Worm (Caenorhabditis elegans) whole organism, L4 larva: Measurements from ENCODE around the gene T28D6.3.

Experiments used
- F26F4.8 ChIP-seq: fragments of 200-800 bp; sonication (Bioruptor generic); conservative IDR thresholded peaks from 2 replicates; pipeline ENCODE4 v1.3.6; 2022; ENCODE audit warnings: missing genetic modification characterization, missing compliant biosample characterization
- F49E8.2 ChIP-seq: sonication (generic microtip); optimal IDR thresholded peaks from 2 replicates; lab custom pipeline; 2016; ENCODE audit warnings: missing compliant biosample characterization, mild to moderate bottlenecking, missing genetic modification characterization, borderline replicate concordance
- Y105C5A.15 ChIP-seq: fragments of 200-800 bp; sonication (Bioruptor generic); IDR thresholded peaks from 2 replicates; pipeline ENCODE4 v1.3.6; 2022; ENCODE audit warnings: missing genetic modification characterization, missing compliant biosample characterization
- Y5F2A.4 ChIP-seq: fragments of 200-800 bp; sonication (Bioruptor generic); optimal IDR thresholded peaks from 2 replicates; lab custom pipeline; 2018; ENCODE audit warnings: mild to moderate bottlenecking, missing genetic modification characterization, missing compliant biosample characterization
- ama-1 ChIP-seq: fragments of 150-350 bp; optimal IDR thresholded peaks from 2 replicates; lab custom pipeline; 2014; ENCODE audit warnings: inconsistent platforms, mixed read lengths
- attf-4 ChIP-seq: sonication (generic microtip); optimal IDR thresholded peaks from 3 replicates; lab custom pipeline; 2017; ENCODE audit warnings: missing biosample characterization, missing genetic modification characterization
- ceh-32 ChIP-seq: sonication (generic microtip); optimal IDR thresholded peaks from 2 replicates; lab custom pipeline; 2016; ENCODE audit warnings: mild to moderate bottlenecking, missing genetic modification characterization, missing compliant biosample characterization; ENCODE audit not compliant: poor library complexity
- ceh-44 ChIP-seq: fragments of 200-800 bp; sonication (Bioruptor generic); IDR thresholded peaks from 2 replicates; pipeline ENCODE4 v1.3.6; 2022; ENCODE audit warnings: missing genetic modification reagents, missing genetic modification characterization, missing compliant biosample characterization
- ceh-82 ChIP-seq: sonication (generic microtip); optimal IDR thresholded peaks from 2 replicates; lab custom pipeline; 2017; ENCODE audit warnings: missing biosample characterization, missing genetic modification characterization
- cey-2 ChIP-seq: sonication (generic microtip); optimal IDR thresholded peaks from 3 replicates; lab custom pipeline; 2017; ENCODE audit warnings: missing genetic modification characterization, mild to moderate bottlenecking, missing compliant biosample characterization, antibody characterized with exemption, borderline replicate concordance; ENCODE audit not compliant: insufficient read depth
- daf-12 ChIP-seq: fragments of 150-350 bp; optimal IDR thresholded peaks from 2 replicates; lab custom pipeline; 2014; ENCODE audit warnings: missing biosample characterization, missing genetic modification reagents, missing genetic modification characterization
- daf-19 ChIP-seq: fragments of 200-800 bp; sonication (Bioruptor generic); conservative IDR thresholded peaks from 2 replicates; pipeline ENCODE4 v1.3.6; 2022; ENCODE audit warnings: missing genetic modification characterization, missing compliant biosample characterization
- daf-8 ChIP-seq: fragments of 200-800 bp; sonication (Bioruptor generic); IDR thresholded peaks from 2 replicates; pipeline ENCODE4 v1.3.6; 2022; ENCODE audit warnings: missing genetic modification characterization, missing compliant biosample characterization
- dmd-9 ChIP-seq: fragments of 200-800 bp; sonication (Bioruptor generic); IDR thresholded peaks from 2 replicates; pipeline ENCODE4 v1.3.6; 2022; ENCODE audit warnings: missing genetic modification reagents, missing genetic modification characterization, missing compliant biosample characterization
- dpl-1 ChIP-seq: fragments of 150-350 bp; optimal IDR thresholded peaks from 2 replicates; lab custom pipeline; 2014; ENCODE audit warnings: missing biosample characterization, missing genetic modification reagents, missing genetic modification characterization
- egl-27 ChIP-seq: sonication (generic microtip); optimal IDR thresholded peaks from 3 replicates; lab custom pipeline; 2017; ENCODE audit warnings: missing biosample characterization, missing genetic modification reagents, missing genetic modification characterization
- gei-8 ChIP-seq: fragments of 200-800 bp; sonication (Bioruptor generic); optimal IDR thresholded peaks from 2 replicates; lab custom pipeline; 2018; ENCODE audit warnings: mild to moderate bottlenecking, missing genetic modification characterization, missing compliant biosample characterization
- hif-1 ChIP-seq, 2 experiments: sonication (generic microtip); optimal IDR thresholded peaks; 2 replicates each; lab custom pipeline; 2016 to 2017; ENCODE audit warnings: missing compliant biosample characterization in 2 of 2, missing genetic modification characterization in 2 of 2, missing genetic modification reagents in 2 of 2, missing genotype in 2 of 2, mild to moderate bottlenecking in 1 of 2
- hlh-11 ChIP-seq: fragments of 200-800 bp; sonication (Bioruptor generic); optimal IDR thresholded peaks from 2 replicates; lab custom pipeline; 2018; ENCODE audit warnings: mild to moderate bottlenecking, missing genetic modification characterization, missing compliant biosample characterization
- hmg-1.1 ChIP-seq: fragments of 200-800 bp; sonication (Bioruptor generic); IDR thresholded peaks from 2 replicates; pipeline ENCODE4 v1.3.6; 2022; ENCODE audit warnings: missing genetic modification reagents, missing genetic modification characterization, missing compliant biosample characterization
- lin-13 ChIP-seq: fragments of 150-350 bp; optimal IDR thresholded peaks from 2 replicates; lab custom pipeline; 2014; ENCODE audit warnings: missing biosample characterization, missing genetic modification reagents, missing genetic modification characterization
- lin-29 ChIP-seq: fragments of 200-800 bp; sonication (Bioruptor generic); IDR thresholded peaks from 2 replicates; pipeline ENCODE4 v1.3.6; 2022; ENCODE audit warnings: missing genetic modification reagents, missing genetic modification characterization, missing compliant biosample characterization
- lin-38 ChIP-seq: fragments of 200-800 bp; sonication (Bioruptor generic); IDR thresholded peaks from 2 replicates; pipeline ENCODE4 v1.3.6; 2022; ENCODE audit warnings: missing genetic modification reagents, missing genetic modification characterization, missing compliant biosample characterization
- lin-39 ChIP-seq: fragments of 150-350 bp; optimal IDR thresholded peaks from 2 replicates; lab custom pipeline; 2014; ENCODE audit warnings: missing biosample characterization, missing genetic modification reagents, missing genetic modification characterization
- lir-3 ChIP-seq: sonication (generic microtip); optimal IDR thresholded peaks from 2 replicates; lab custom pipeline; 2016; ENCODE audit warnings: mild to moderate bottlenecking, missing genetic modification characterization, missing compliant biosample characterization
- lsy-2 ChIP-seq, 2 experiments: fragments of 150-350 bp in 1 of 2; sonication (generic microtip) in 1 of 2; optimal IDR thresholded peaks; 2 replicates each; lab custom pipeline; 2014 to 2017; ENCODE audit warnings: missing biosample characterization in 2 of 2, missing genetic modification characterization in 2 of 2
- madf-5 ChIP-seq, 2 experiments: fragments of 200-800 bp; sonication (Bioruptor generic); IDR thresholded peaks; 2 replicates each; pipeline ENCODE4 v1.3.6; 2022; ENCODE audit warnings: missing compliant biosample characterization in 2 of 2, missing genetic modification characterization in 2 of 2
- mep-1 ChIP-seq: fragments of 150-350 bp; sonication (generic microtip); optimal IDR thresholded peaks from 3 replicates; lab custom pipeline; 2014; ENCODE audit warnings: missing biosample characterization, missing genetic modification characterization
- mxl-3 ChIP-seq: fragments of 200-800 bp; sonication (Bioruptor generic); optimal IDR thresholded peaks from 2 replicates; lab custom pipeline; 2018; ENCODE audit warnings: mild to moderate bottlenecking, missing genetic modification characterization, missing compliant biosample characterization
- nhr-10 ChIP-seq: fragments of 150-350 bp; optimal IDR thresholded peaks from 2 replicates; lab custom pipeline; 2014; ENCODE audit warnings: missing biosample characterization, missing genetic modification characterization
- nhr-11 ChIP-seq: fragments of 150-350 bp; optimal IDR thresholded peaks from 2 replicates; lab custom pipeline; 2014; ENCODE audit warnings: missing biosample characterization, missing genetic modification characterization
- nhr-111 ChIP-seq: fragments of 200-800 bp; sonication (Bioruptor generic); optimal IDR thresholded peaks from 2 replicates; lab custom pipeline; 2018; ENCODE audit warnings: mild to moderate bottlenecking, missing genetic modification characterization, missing compliant biosample characterization
- nhr-237 ChIP-seq: sonication (generic microtip); optimal IDR thresholded peaks from 2 replicates; lab custom pipeline; 2017; ENCODE audit warnings: missing biosample characterization, missing genetic modification characterization
- nhr-41 ChIP-seq: fragments of 200-800 bp; sonication (Bioruptor generic); IDR thresholded peaks from 2 replicates; pipeline ENCODE4 v1.3.6; 2022; ENCODE audit warnings: missing genetic modification reagents, missing genetic modification characterization, missing compliant biosample characterization
- nhr-48 ChIP-seq: sonication (generic microtip); optimal IDR thresholded peaks from 2 replicates; lab custom pipeline; 2016; ENCODE audit warnings: mild to moderate bottlenecking, missing genetic modification characterization, missing compliant biosample characterization
- nhr-6 ChIP-seq: fragments of 150-350 bp; optimal IDR thresholded peaks from 2 replicates; lab custom pipeline; 2014; ENCODE audit warnings: missing biosample characterization, missing genetic modification characterization
- nhr-76 ChIP-seq: fragments of 150-350 bp; optimal IDR thresholded peaks from 2 replicates; lab custom pipeline; 2014; ENCODE audit warnings: missing biosample characterization, missing genetic modification characterization
- pha-4 ChIP-seq, 2 experiments: fragments of 150-350 bp in 1 of 2; fragments of 200-800 bp in 1 of 2; sonication (Bioruptor generic) in 1 of 2; IDR thresholded peaks in 1 of 2; optimal IDR thresholded peaks in 1 of 2; 2 replicates each; pipeline versions ENCODE4 v1.3.6 to Lab custom; 2014 to 2022; ENCODE audit warnings: missing genetic modification characterization in 2 of 2, missing genetic modification reagents in 2 of 2, missing biosample characterization in 1 of 2, missing compliant biosample characterization in 1 of 2
- pqm-1 ChIP-seq: sonication (generic microtip); optimal IDR thresholded peaks from 2 replicates; lab custom pipeline; 2017; ENCODE audit warnings: missing biosample characterization, missing genetic modification characterization
- rbr-2 ChIP-seq: sonication (generic microtip); optimal IDR thresholded peaks from 2 replicates; lab custom pipeline; 2016; ENCODE audit warnings: missing genotype, missing genetic modification characterization, missing compliant biosample characterization
- saeg-2 ChIP-seq: fragments of 200-800 bp; sonication (Bioruptor generic); IDR thresholded peaks from 2 replicates; pipeline ENCODE4 v1.3.6; 2022; ENCODE audit warnings: missing genetic modification reagents, missing genetic modification characterization, missing compliant biosample characterization
- skn-1 ChIP-seq: fragments of 150-350 bp; optimal IDR thresholded peaks from 2 replicates; lab custom pipeline; 2014; ENCODE audit warnings: missing biosample characterization, missing genetic modification characterization
- spr-1 ChIP-seq: sonication (generic microtip); optimal IDR thresholded peaks from 2 replicates; lab custom pipeline; 2016; ENCODE audit warnings: mild to moderate bottlenecking, missing genetic modification characterization, missing compliant biosample characterization
- spr-3 ChIP-seq: fragments of 200-800 bp; sonication (Bioruptor generic); optimal IDR thresholded peaks from 2 replicates; lab custom pipeline; 2018; ENCODE audit warnings: mild to moderate bottlenecking, missing genetic modification characterization, missing compliant biosample characterization
- tag-97 ChIP-seq: fragments of 200-800 bp; sonication (Bioruptor generic); IDR thresholded peaks from 2 replicates; pipeline ENCODE4 v1.3.6; 2022; ENCODE audit warnings: missing genetic modification characterization, missing compliant biosample characterization
- zfp-2 ChIP-seq: sonication (generic microtip); optimal IDR thresholded peaks from 2 replicates; lab custom pipeline; 2016; ENCODE audit warnings: mild to moderate bottlenecking, missing genetic modification characterization, missing compliant biosample characterization
- zfp-3 ChIP-seq: fragments of 200-800 bp; sonication (Bioruptor generic); conservative IDR thresholded peaks from 2 replicates; pipeline ENCODE4 v1.3.6; 2022; ENCODE audit warnings: missing genetic modification reagents, missing genetic modification characterization, missing compliant biosample characterization
- zip-11 ChIP-seq: fragments of 200-800 bp; sonication (Bioruptor generic); IDR thresholded peaks from 2 replicates; pipeline ENCODE4 v1.3.6; 2022; ENCODE audit warnings: missing genetic modification characterization, missing compliant biosample characterization
- zip-2 ChIP-seq: fragments of 150-350 bp; optimal IDR thresholded peaks from 2 replicates; lab custom pipeline; 2014; ENCODE audit warnings: missing biosample characterization, missing genetic modification characterization
- ztf-11 ChIP-seq: fragments of 150-350 bp; optimal IDR thresholded peaks from 2 replicates; lab custom pipeline; 2014; ENCODE audit warnings: missing biosample characterization, missing genetic modification characterization
- ztf-7 ChIP-seq: fragments of 150-350 bp; optimal IDR thresholded peaks from 2 replicates; lab custom pipeline; 2014; ENCODE audit warnings: missing biosample characterization, missing genetic modification characterization

The T28D6.3 gene

ce11 chrIII:11371236-11371635 lies 4.7 kb downstream of the T28D6.3 start (continued):
- TF ChIP-seq ceh-44 (peak; percentile 66; the same call in 1 of the 2 replicates), hmg-1.1 (peak; percentile 89), lin-38 (GFP tag; lab: Robert Waterston, UW) (peak; percentile 79), egl-27 (tag; lab: Kevin White, UChicago) (no peak), lin-29 (0 out of 2 replicates have a peak, but pooled peaks have one; percentile 31), daf-8 (GFP tag; lab: Robert Waterston, UW) (peak; percentile 69; the same call in 1 of the 2 replicates), pha-4 (GFP tag; IDR thresholded peaks at IDR 0.05; lab: Robert Waterston, UW) (peak; percentile 75; the same call in 1 of the 2 replicates), pha-4 (tag; optimal IDR thresholded peaks at IDR 0.05; lab: Kevin White, UChicago) (no peak), Y5F2A.4 (GFP tag; lab: Kevin White, UChicago) (peak; percentile 69), rbr-2 (tag; lab: Kevin White, UChicago) (peak; percentile 70), hif-1 (tag; optimal IDR thresholded peaks at IDR 0.05; lab: Kevin White, UChicago) (peak in 1 of 2 experiments; percentile 39), pqm-1 (no peak), daf-12 (tag; lab: Kevin White, UChicago) (no peak), skn-1 (tag; lab: Kevin White, UChicago) (no peak), mxl-3 (GFP tag; lab: Kevin White, UChicago) (peak; percentile 79), zfp-2 (no peak), ztf-11 (no peak), ceh-32 (tag; lab: Kevin White, UChicago) (no peak), nhr-10 (tag; lab: Kevin White, UChicago) (no peak), lir-3 (tag; lab: Kevin White, UChicago) (peak; percentile 59), zip-2 (tag; lab: Kevin White, UChicago) (no peak), daf-19 (GFP tag; lab: Robert Waterston, UW) (no peak; the same call in none of the 2 replicates), mep-1 (tag; lab: Kevin White, UChicago) (peak; percentile 49), nhr-41 (GFP tag; lab: Robert Waterston, UW) (0 out of 2 replicates have a peak, but pooled peaks have one; percentile 18), nhr-6 (tag; lab: Kevin White, UChicago) (peak; percentile 8), ama-1 (no peak), dmd-9 (GFP tag; lab: Robert Waterston, UW) (peak; percentile 34; the same call in 1 of the 2 replicates), lin-13 (GFP tag; lab: Kevin White, UChicago) (peak; percentile 59), attf-4 (tag; lab: Kevin White, UChicago) (no peak), nhr-11 (tag; lab: Kevin White, UChicago) (peak; percentile 18), zfp-3 (GFP tag; lab: Robert Waterston, UW) (peak; percentile 64; the same call in 1 of the 2 replicates), nhr-237 (no peak), nhr-111 (GFP tag; lab: Kevin White, UChicago) (peak; percentile 79), Y105C5A.15 (no peak), madf-5 (GFP tag; IDR thresholded peaks at IDR 0.05; lab: Robert Waterston, UW) (peak in 1 of 2 experiments; percentile 54; a peak in 1 of 4 replicates), cey-2 (tag; lab: Kevin White, UChicago) (no peak), ceh-82 (tag; lab: Kevin White, UChicago) (no peak), lin-39 (tag; lab: Kevin White, UChicago) (no peak), saeg-2 (GFP tag; lab: Robert Waterston, UW) (no peak; the same call in 1 of the 2 replicates), spr-3 (GFP tag; lab: Kevin White, UChicago) (peak; percentile 45), nhr-76 (tag; lab: Kevin White, UChicago) (no peak), lsy-2 (tag; optimal IDR thresholded peaks at IDR 0.05; lab: Kevin White, UChicago) (no peak), spr-1 (tag; lab: Kevin White, UChicago) (peak; percentile 19), ztf-7 (tag; lab: Kevin White, UChicago) (no peak), dpl-1 (GFP tag; lab: Kevin White, UChicago) (peak; percentile 41), F26F4.8 (peak; percentile 83), hlh-11 (tag; lab: Kevin White, UChicago) (peak; percentile 59), nhr-48 (tag; lab: Kevin White, UChicago) (peak; percentile 26), F49E8.2 (peak; percentile 43), zip-11 (no peak), tag-97 (no peak), gei-8 (GFP tag; lab: Kevin White, UChicago) (peak; percentile 84)
